Worm (Caenorhabditis elegans) whole organism, early embryonic: ENCODE measurements around the gene F56D2.3.

ENCODE experiments used
- B0310.2 ChIP-seq: sonication (generic microtip); optimal IDR thresholded peaks from 2 replicates; lab custom pipeline; 2016; ENCODE audit warnings: mild to moderate bottlenecking, missing genetic modification characterization, missing compliant biosample characterization
- F13C5.2 ChIP-seq: sonication (generic microtip); optimal IDR thresholded peaks from 2 replicates; lab custom pipeline; 2017; ENCODE audit warnings: mild to moderate bottlenecking, missing genetic modification characterization, inconsistent platforms, missing compliant biosample characterization
- aly-1 ChIP-seq: sonication (generic microtip); optimal IDR thresholded peaks from 2 replicates; lab custom pipeline; 2016; ENCODE audit warnings: missing genetic modification characterization, missing compliant biosample characterization
- ama-1 ChIP-seq: fragments of 150-350 bp; optimal IDR thresholded peaks from 2 replicates; lab custom pipeline; 2014
- ceh-13 ChIP-seq: fragments of 200-800 bp; sonication (Bioruptor generic); optimal IDR thresholded peaks from 2 replicates; lab custom pipeline; 2018; ENCODE audit warnings: mild to moderate bottlenecking, missing genetic modification characterization, missing compliant biosample characterization
- ceh-36 ChIP-seq: sonication (generic microtip); optimal IDR thresholded peaks from 2 replicates; lab custom pipeline; 2016; ENCODE audit warnings: missing genetic modification characterization, inconsistent platforms, missing compliant biosample characterization
- ets-7 ChIP-seq: sonication (generic microtip); optimal IDR thresholded peaks from 2 replicates; lab custom pipeline; 2016; ENCODE audit warnings: missing genotype, missing genetic modification characterization, missing compliant biosample characterization
- flt-1 ChIP-seq: fragments of 200-800 bp; sonication (Bioruptor generic); IDR thresholded peaks from 2 replicates; pipeline ENCODE4 v1.3.6; 2022; ENCODE audit warnings: missing genetic modification characterization, missing compliant biosample characterization
- hmbx-1 ChIP-seq: sonication (generic microtip); optimal IDR thresholded peaks from 2 replicates; lab custom pipeline; 2016; ENCODE audit warnings: mild to moderate bottlenecking, missing genetic modification characterization, missing compliant biosample characterization
- hmg-4 ChIP-seq: fragments of 200-800 bp; sonication (Bioruptor generic); optimal IDR thresholded peaks from 2 replicates; lab custom pipeline; 2018; ENCODE audit warnings: mild to moderate bottlenecking, missing genetic modification characterization, missing compliant biosample characterization
- hnd-1 ChIP-seq: sonication (generic microtip); optimal IDR thresholded peaks from 2 replicates; lab custom pipeline; 2016; ENCODE audit warnings: missing genetic modification characterization, missing compliant biosample characterization
- pes-1 ChIP-seq: fragments of 200-800 bp; sonication (Bioruptor generic); IDR thresholded peaks from 2 replicates; pipeline ENCODE4 v1.3.6; 2022; ENCODE audit warnings: missing genetic modification reagents, missing genetic modification characterization, missing compliant biosample characterization
- scrt-1 ChIP-seq: fragments of 200-800 bp; sonication (Bioruptor generic); IDR thresholded peaks from 2 replicates; pipeline ENCODE4 v1.3.6; 2022; ENCODE audit warnings: missing genetic modification characterization, missing compliant biosample characterization
- sea-1 ChIP-seq: fragments of 200-800 bp; sonication (Bioruptor generic); conservative IDR thresholded peaks from 2 replicates; pipeline ENCODE4 v1.3.6; 2022; ENCODE audit warnings: missing genetic modification characterization, missing compliant biosample characterization
- tbx-11 ChIP-seq: fragments of 200-800 bp; sonication (Bioruptor generic); IDR thresholded peaks from 2 replicates; pipeline ENCODE4 v1.3.6; 2022; ENCODE audit warnings: missing genetic modification characterization, missing compliant biosample characterization
- tbx-37 ChIP-seq: fragments of 200-800 bp; sonication (Bioruptor generic); conservative IDR thresholded peaks from 2 replicates; pipeline ENCODE4 v1.3.6; 2022; ENCODE audit warnings: missing genetic modification reagents, missing genetic modification characterization, missing compliant biosample characterization
- tra-4 ChIP-seq: sonication (generic microtip); optimal IDR thresholded peaks from 2 replicates; lab custom pipeline; 2017; ENCODE audit warnings: missing genetic modification characterization, missing compliant biosample characterization

Gene F56D2.3

ce11 chrIII:5584647-5585046, at the start of gene F56D2.3:
Gene F56D2.3, plus strand, starts transcription at chrIII:5584947.
- TF ChIP-seq aly-1 (tag; lab: Kevin White, UChicago) (no peak), hmbx-1 (tag; lab: Kevin White, UChicago) (no peak), tbx-11 (GFP tag; lab: Robert Waterston, UW) (no peak), hmg-4 (GFP tag; lab: Kevin White, UChicago) (no peak), sea-1 (no peak), tra-4 (no peak), hnd-1 (tag; lab: Kevin White, UChicago) (no peak), flt-1 (GFP tag; lab: Robert Waterston, UW) (no peak), ceh-13 (GFP tag; lab: Kevin White, UChicago) (no peak), pes-1 (no peak), B0310.2 (tag; lab: Kevin White, UChicago) (no peak), scrt-1 (GFP tag; lab: Robert Waterston, UW) (no peak), tbx-37 (no peak), ama-1 (lab: Kevin White, UChicago) (no peak)

ce11 chrIII:5541777-5542176, 43.0 kb upstream of the F56D2.3 start:
- TF ChIP-seq ama-1 (lab: Kevin White, UChicago) (no peak), ceh-13 (GFP tag; lab: Kevin White, UChicago) (no peak), ceh-36 (tag; lab: Kevin White, UChicago) (no peak), B0310.2 (tag; lab: Kevin White, UChicago) (no peak), ets-7 (tag; lab: Kevin White, UChicago) (no peak), hmg-4 (GFP tag; lab: Kevin White, UChicago) (no peak), pes-1 (no peak), scrt-1 (GFP tag; lab: Robert Waterston, UW) (no peak)

DNA sequence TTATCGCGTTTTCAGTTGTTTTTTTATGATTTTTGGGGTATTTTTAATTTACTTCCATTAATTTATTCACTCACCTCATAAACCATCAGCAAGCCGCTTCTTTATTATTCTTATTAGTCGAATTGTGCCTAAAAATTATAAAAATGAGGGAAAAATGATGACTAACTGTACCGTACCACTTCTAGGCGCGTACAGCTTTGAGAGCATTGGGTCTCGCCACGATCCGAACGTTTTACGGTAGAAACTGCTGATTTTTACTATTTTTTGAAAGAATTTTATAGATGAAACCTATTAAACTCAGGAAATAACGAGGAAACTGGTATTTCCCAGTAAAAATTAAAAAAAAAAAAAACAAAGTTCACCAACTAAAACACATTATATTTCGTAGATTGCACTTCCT, 41.7 kb upstream of the F56D2.3 start, which contains the start of gene D1044.6:
Gene D1044.6, minus strand, starts transcription at position 128 of the 400 bp plus-strand sequence.
- TF ChIP-seq pes-1, result no peak
- no peak for TF ChIP-seq hmg-4 (GFP tag; lab: Kevin White, UChicago)
- no peak for TF ChIP-seq flt-1 (GFP tag; lab: Robert Waterston, UW)
- TF ChIP-seq ceh-36 (tag; lab: Kevin White, UChicago), result no peak
- no peak for TF ChIP-seq sea-1
- TF ChIP-seq hnd-1 (tag; lab: Kevin White, UChicago), result no peak

ce11 chrIII:5543727-5544345, 40.9 kb upstream of the F56D2.3 start, which contains the start of gene D1044.1:
Gene D1044.1, plus strand, starts transcription at chrIII:5544295.
- TF ChIP-seq B0310.2 (tag; lab: Kevin White, UChicago), result no peak
- TF ChIP-seq hnd-1 (tag; lab: Kevin White, UChicago), result no peak
- no peak for TF ChIP-seq tbx-37
- no peak for TF ChIP-seq F13C5.2 (tag; lab: Kevin White, UChicago)
- TF ChIP-seq hmbx-1 (tag; lab: Kevin White, UChicago), result no peak
- TF ChIP-seq scrt-1 (GFP tag; lab: Robert Waterston, UW), result no peak

DNA sequence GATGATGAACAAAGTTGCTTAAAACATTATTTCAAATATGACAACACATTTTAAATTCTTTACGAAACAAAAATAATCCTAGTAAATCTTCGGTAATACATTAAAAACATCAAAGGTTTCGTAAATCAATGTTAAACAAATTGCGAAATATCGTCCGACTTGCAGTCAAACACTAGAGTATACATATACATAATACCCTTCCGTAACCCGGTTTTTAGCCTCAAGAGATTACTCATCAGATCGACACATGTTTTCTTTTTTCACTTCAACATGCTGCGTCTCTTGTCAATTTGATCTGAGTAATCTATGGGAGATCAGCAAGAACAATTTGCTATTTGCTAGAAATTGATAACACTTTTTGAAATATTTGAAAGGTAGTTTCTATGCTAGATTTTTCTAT, 38.4 kb upstream of the F56D2.3 start:
- TF ChIP-seq hmbx-1 (tag; lab: Kevin White, UChicago) (no peak), aly-1 (tag; lab: Kevin White, UChicago) (no peak), sea-1 (no peak), flt-1 (GFP tag; lab: Robert Waterston, UW) (no peak), ceh-36 (tag; lab: Kevin White, UChicago) (no peak), tbx-11 (GFP tag; lab: Robert Waterston, UW) (no peak), hmg-4 (GFP tag; lab: Kevin White, UChicago) (no peak), pes-1 (no peak), ets-7 (tag; lab: Kevin White, UChicago) (no peak), tra-4 (no peak)

- TF ChIP-seq hnd-1 (tag; lab: Kevin White, UChicago) (no peak), ceh-13 (GFP tag; lab: Kevin White, UChicago) (no peak), tbx-11 (GFP tag; lab: Robert Waterston, UW) (no peak), ama-1 (lab: Kevin White, UChicago) (no peak), hmg-4 (GFP tag; lab: Kevin White, UChicago) (no peak), tbx-37 (no peak), sea-1 (no peak), ceh-36 (tag; lab: Kevin White, UChicago) (no peak), hmbx-1 (tag; lab: Kevin White, UChicago) (no peak), pes-1 (no peak), tra-4 (no peak), ets-7 (tag; lab: Kevin White, UChicago) (no peak), F13C5.2 (tag; lab: Kevin White, UChicago) (no peak)
Observed at ce11 chrIII:5546730-5547129, 38.0 kb upstream of the F56D2.3 start, which contains the start of gene F09F7.5. Gene F09F7.5, plus strand, starts transcription at chrIII:5546987.

DNA sequence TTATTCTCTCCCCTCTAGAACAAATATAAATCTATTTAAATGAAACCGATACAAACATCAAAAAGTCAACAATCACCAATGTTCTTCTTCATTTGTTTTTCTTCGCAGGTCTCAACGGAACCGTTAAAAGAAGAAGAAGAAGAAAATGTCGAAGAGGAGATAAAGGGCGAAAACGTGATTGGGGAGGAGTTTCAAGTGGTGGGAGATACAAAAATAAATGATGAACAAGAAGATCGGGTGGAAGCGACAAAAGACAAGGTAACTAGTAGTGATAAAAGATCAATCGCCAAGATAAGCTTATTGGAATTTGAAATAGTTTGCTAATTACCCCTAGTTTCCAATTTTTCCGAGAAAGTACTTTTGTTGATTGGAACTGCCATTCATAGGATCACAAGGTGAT, 34.6 kb upstream of the F56D2.3 start:
- TF ChIP-seq ceh-13 (GFP tag; lab: Kevin White, UChicago), result no peak
- TF ChIP-seq sea-1, result no peak
- TF ChIP-seq B0310.2 (tag; lab: Kevin White, UChicago), result no peak
- no peak for TF ChIP-seq hmg-4 (GFP tag; lab: Kevin White, UChicago)
- no peak for TF ChIP-seq tra-4
- TF ChIP-seq tbx-37, result no peak
- no peak for TF ChIP-seq hnd-1 (tag; lab: Kevin White, UChicago)
- TF ChIP-seq ceh-36 (tag; lab: Kevin White, UChicago), result no peak
- no peak for TF ChIP-seq ama-1 (lab: Kevin White, UChicago)
- no peak for TF ChIP-seq flt-1 (GFP tag; lab: Robert Waterston, UW)
- no peak for TF ChIP-seq hmbx-1 (tag; lab: Kevin White, UChicago)
- TF ChIP-seq pes-1, result no peak

DNA sequence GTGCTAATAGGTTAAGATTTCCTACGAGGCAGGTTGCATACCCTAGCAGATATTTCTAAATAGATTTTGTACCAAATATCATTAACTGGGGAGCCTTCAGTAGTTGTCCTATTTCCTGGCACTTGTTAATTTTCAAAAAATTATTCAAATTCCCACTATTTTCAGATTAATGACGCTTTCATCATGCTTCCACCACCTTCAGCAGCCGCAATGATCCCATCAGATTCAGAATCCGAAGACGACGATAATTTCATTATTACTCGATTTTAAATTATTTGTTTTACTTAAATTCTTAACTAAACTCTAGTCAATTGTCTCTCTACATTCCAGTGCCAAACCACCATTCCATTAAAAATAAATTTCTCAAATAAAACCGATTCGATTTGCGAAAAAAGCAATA, 33.9 kb upstream of the F56D2.3 start:
- TF ChIP-seq ama-1 (lab: Kevin White, UChicago), result no peak
- TF ChIP-seq aly-1 (tag; lab: Kevin White, UChicago), result no peak
- no peak for TF ChIP-seq pes-1
- no peak for TF ChIP-seq tbx-11 (GFP tag; lab: Robert Waterston, UW)
- no peak for TF ChIP-seq sea-1
- TF ChIP-seq flt-1 (GFP tag; lab: Robert Waterston, UW), result no peak
- TF ChIP-seq F13C5.2 (tag; lab: Kevin White, UChicago), result no peak
- TF ChIP-seq ets-7 (tag; lab: Kevin White, UChicago), result no peak
- TF ChIP-seq tbx-37, result no peak
